Fruit fly (Drosophila melanogaster) whole organism, embryonic: ENCODE measurements around the gene CG33796.

Experiments
- Atf6 ChIP-seq: fragments of 200-800 bp; sonication (Bioruptor generic); IDR thresholded peaks from 2 replicates; pipeline ENCODE4 v1.3.6; 2022; ENCODE audit warnings: missing biosample characterization, missing genetic modification characterization
- CG10366 ChIP-seq: fragments of 200-800 bp; sonication (Bioruptor generic); IDR thresholded peaks from 2 replicates; pipeline ENCODE4 v1.3.6; 2022; ENCODE audit warnings: missing biosample characterization, missing genetic modification characterization
- CG11085 ChIP-seq: fragments of 200-800 bp; sonication (Bioruptor generic); IDR thresholded peaks from 2 replicates; pipeline ENCODE4 v1.3.6; 2022; ENCODE audit warnings: missing biosample characterization, missing genetic modification characterization
- CG11560 ChIP-seq: fragments of 200-800 bp; sonication (Bioruptor generic); IDR thresholded peaks from 3 replicates; pipeline ENCODE4 v1.3.6; 2022; ENCODE audit warnings: missing biosample characterization, missing genetic modification characterization
- CG12299 ChIP-seq: fragments of 200-800 bp; sonication (Bioruptor generic); optimal IDR thresholded peaks from 2 replicates; lab custom pipeline; 2018; ENCODE audit warnings: missing biosample characterization, mild to moderate bottlenecking, missing genetic modification characterization
- CG1233 ChIP-seq: fragments of 200-800 bp; sonication (Bioruptor generic); optimal IDR thresholded peaks from 4 replicates; lab custom pipeline; 2018; ENCODE audit warnings: missing biosample characterization, mild to moderate bottlenecking, missing genetic modification characterization
- CG12769 ChIP-seq: fragments of 200-800 bp; sonication (Bioruptor generic); optimal IDR thresholded peaks from 2 replicates; lab custom pipeline; 2019; ENCODE audit warnings: missing biosample characterization, mild to moderate bottlenecking, missing genetic modification characterization, moderate library complexity
- CG15073 ChIP-seq: fragments of 200-800 bp; sonication (Bioruptor generic); optimal IDR thresholded peaks from 2 replicates; lab custom pipeline; 2016; ENCODE audit warnings: missing biosample characterization, missing genetic modification characterization
- CG15269 ChIP-seq: fragments of 200-800 bp; sonication (Bioruptor generic); optimal IDR thresholded peaks from 2 replicates; lab custom pipeline; 2018; ENCODE audit warnings: missing biosample characterization, mild to moderate bottlenecking, missing genetic modification characterization, moderate library complexity
- CG1529 ChIP-seq: fragments of 200-800 bp; sonication (Bioruptor generic); optimal IDR thresholded peaks from 3 replicates; lab custom pipeline; 2018; ENCODE audit warnings: missing biosample characterization, missing genetic modification characterization
- CG17568 ChIP-seq: fragments of 200-800 bp; sonication (Bioruptor generic); optimal IDR thresholded peaks from 2 replicates; lab custom pipeline; 2018; ENCODE audit warnings: missing biosample characterization, mild to moderate bottlenecking, missing genetic modification characterization, moderate library complexity
- CG2120 ChIP-seq: fragments of 200-800 bp; sonication (Bioruptor generic); optimal IDR thresholded peaks from 3 replicates; lab custom pipeline; 2016; ENCODE audit warnings: missing biosample characterization, missing genetic modification characterization
- CG30431 ChIP-seq: fragments of 200-800 bp; sonication (Bioruptor generic); optimal IDR thresholded peaks from 2 replicates; lab custom pipeline; 2017; ENCODE audit warnings: missing biosample characterization, missing genetic modification characterization
- CG32772 ChIP-seq: fragments of 200-800 bp; sonication (Bioruptor generic); IDR thresholded peaks from 2 replicates; pipeline ENCODE4 v1.3.6; 2022; ENCODE audit warnings: missing biosample characterization, missing genetic modification characterization
- CG4617 ChIP-seq: fragments of 200-800 bp; sonication (Bioruptor generic); optimal IDR thresholded peaks from 3 replicates; lab custom pipeline; 2016; ENCODE audit warnings: missing biosample characterization, missing genetic modification characterization, borderline replicate concordance
- CG4854 ChIP-seq: fragments of 200-800 bp; sonication (Bioruptor generic); optimal IDR thresholded peaks from 2 replicates; lab custom pipeline; 2016; ENCODE audit warnings: missing biosample characterization, missing genetic modification characterization, inconsistent platforms
- Dad ChIP-seq: fragments of 200-800 bp; sonication (Bioruptor generic); optimal IDR thresholded peaks from 3 replicates; lab custom pipeline; 2016; ENCODE audit warnings: missing biosample characterization, missing genetic modification characterization
- Dek ChIP-seq: fragments of 200-800 bp; sonication (Bioruptor generic); optimal IDR thresholded peaks from 3 replicates; lab custom pipeline; 2019; ENCODE audit warnings: missing biosample characterization, mild to moderate bottlenecking, missing genetic modification characterization, moderate library complexity
- Dref ChIP-seq: fragments of 200-800 bp; sonication (Bioruptor generic); IDR thresholded peaks from 2 replicates; pipeline ENCODE4 v1.3.6; 2022; ENCODE audit warnings: missing biosample characterization, missing genetic modification characterization
- E2f1 ChIP-seq: fragments of 200-800 bp; sonication (Bioruptor generic); IDR thresholded peaks from 2 replicates; pipeline ENCODE4 v1.3.6; 2022; ENCODE audit warnings: missing biosample characterization, missing genetic modification characterization
- Hand ChIP-seq: fragments of 200-800 bp; sonication (Bioruptor generic); optimal IDR thresholded peaks from 2 replicates; lab custom pipeline; 2017; ENCODE audit warnings: mild to moderate bottlenecking, missing biosample characterization, missing genetic modification reagents, missing genetic modification characterization
- Hey ChIP-seq: fragments of 200-800 bp; sonication (Bioruptor generic); optimal IDR thresholded peaks from 3 replicates; lab custom pipeline; 2018; ENCODE audit warnings: missing biosample characterization, mild to moderate bottlenecking, missing genetic modification characterization
- Lhr ChIP-seq: fragments of 200-800 bp; sonication (Bioruptor generic); optimal IDR thresholded peaks from 3 replicates; lab custom pipeline; 2017; ENCODE audit warnings: mild to moderate bottlenecking, missing biosample characterization, missing genetic modification reagents, missing genetic modification characterization
- MTF-1 ChIP-seq: fragments of 200-800 bp; sonication (Bioruptor generic); optimal IDR thresholded peaks from 2 replicates; lab custom pipeline; 2018; ENCODE audit warnings: missing biosample characterization, mild to moderate bottlenecking, missing genetic modification characterization, borderline replicate concordance
- Mad ChIP-seq: fragments of 200-800 bp; sonication (Bioruptor generic); optimal IDR thresholded peaks from 2 replicates; lab custom pipeline; 2016; ENCODE audit warnings: missing biosample characterization, missing genetic modification characterization
- Mes4 ChIP-seq: fragments of 200-800 bp; sonication (Bioruptor generic); optimal IDR thresholded peaks from 2 replicates; lab custom pipeline; 2016; ENCODE audit warnings: missing biosample characterization, missing genetic modification characterization
- Nf-YC ChIP-seq: fragments of 200-800 bp; optimal IDR thresholded peaks from 3 replicates; lab custom pipeline; 2019; ENCODE audit warnings: missing biosample characterization, mild to moderate bottlenecking, missing genetic modification characterization, moderate library complexity
- Oaz ChIP-seq: fragments of 200-800 bp; sonication (Bioruptor generic); IDR thresholded peaks from 2 replicates; pipeline ENCODE4 v1.3.6; 2022; ENCODE audit warnings: missing biosample characterization, missing genetic modification characterization
- Sox102F ChIP-seq: fragments of 200-800 bp; sonication (Bioruptor generic); optimal IDR thresholded peaks from 2 replicates; lab custom pipeline; 2018; ENCODE audit warnings: missing biosample characterization, mild to moderate bottlenecking, missing genetic modification characterization, moderate library complexity
- Sry-β ChIP-seq: fragments of 200-800 bp; sonication (Bioruptor generic); optimal IDR thresholded peaks from 2 replicates; lab custom pipeline; 2018; ENCODE audit warnings: missing biosample characterization, mild to moderate bottlenecking, missing genetic modification characterization, moderate library complexity
- Usf ChIP-seq: fragments of 200-800 bp; sonication (Bioruptor generic); optimal IDR thresholded peaks from 2 replicates; lab custom pipeline; 2017; ENCODE audit warnings: missing genotype, missing biosample characterization, missing genetic modification characterization
- bigmax ChIP-seq: fragments of 200-800 bp; sonication (Bioruptor generic); optimal IDR thresholded peaks from 2 replicates; lab custom pipeline; 2018; ENCODE audit warnings: missing biosample characterization, mild to moderate bottlenecking, missing genetic modification characterization
- br ChIP-seq: fragments of >200 bp; optimal IDR thresholded peaks from 2 replicates; lab custom pipeline; 2017
- cas ChIP-seq: fragments of 200-800 bp; sonication (Bioruptor generic); IDR thresholded peaks from 2 replicates; pipeline ENCODE4 v1.3.6; 2022; ENCODE audit warnings: missing biosample characterization, missing genetic modification characterization
- cato ChIP-seq: fragments of 200-800 bp; sonication (Bioruptor generic); optimal IDR thresholded peaks from 2 replicates; lab custom pipeline; 2016; ENCODE audit warnings: missing biosample characterization, missing genetic modification characterization, borderline replicate concordance
- fd64A ChIP-seq: fragments of 200-800 bp; sonication (Bioruptor generic); optimal IDR thresholded peaks from 3 replicates; lab custom pipeline; 2018; ENCODE audit warnings: missing biosample characterization, mild to moderate bottlenecking, missing genetic modification characterization
- gfzf ChIP-seq: fragments of 200-800 bp; sonication (Bioruptor generic); optimal IDR thresholded peaks from 2 replicates; lab custom pipeline; 2016; ENCODE audit warnings: missing biosample characterization, mild to moderate bottlenecking, missing genetic modification characterization, moderate library complexity
- hb ChIP-seq: fragments of 200-800 bp; sonication (Bioruptor generic); IDR thresholded peaks from 3 replicates; pipeline ENCODE4 v1.3.6; 2022; ENCODE audit warnings: missing biosample characterization, missing genetic modification characterization; ENCODE audit not compliant: partially characterized antibody
- ind ChIP-seq: fragments of 200-800 bp; sonication (Bioruptor generic); optimal IDR thresholded peaks from 3 replicates; lab custom pipeline; 2016; ENCODE audit warnings: missing biosample characterization, missing genetic modification characterization
- lmd ChIP-seq: fragments of 200-800 bp; sonication (Bioruptor generic); IDR thresholded peaks from 2 replicates; pipeline ENCODE4 v1.3.6; 2022; ENCODE audit warnings: missing biosample characterization, missing genetic modification characterization
- luna ChIP-seq: fragments of 200-800 bp; sonication (Bioruptor generic); optimal IDR thresholded peaks from 2 replicates; lab custom pipeline; 2016; ENCODE audit warnings: missing biosample characterization, missing genetic modification characterization
- onecut ChIP-seq: fragments of 200-800 bp; sonication (Bioruptor generic); IDR thresholded peaks from 2 replicates; pipeline ENCODE4 v1.3.6; 2022; ENCODE audit warnings: missing biosample characterization, missing genetic modification characterization
- org-1 ChIP-seq: fragments of 200-800 bp; sonication (Bioruptor generic); optimal IDR thresholded peaks from 2 replicates; lab custom pipeline; 2017; ENCODE audit warnings: missing biosample characterization, missing genetic modification characterization
- pho ChIP-seq: fragments of 200-800 bp; sonication (Bioruptor generic); optimal IDR thresholded peaks from 2 replicates; lab custom pipeline; 2016; ENCODE audit warnings: missing biosample characterization, missing genetic modification characterization
- pros ChIP-seq: fragments of 200-800 bp; sonication (Bioruptor generic); optimal IDR thresholded peaks from 3 replicates; lab custom pipeline; 2019; ENCODE audit warnings: missing biosample characterization, mild to moderate bottlenecking, missing genetic modification characterization, moderate library complexity
- sens-2 ChIP-seq: fragments of 200-800 bp; sonication (Bioruptor generic); IDR thresholded peaks from 2 replicates; pipeline ENCODE4 v1.3.6; 2022; ENCODE audit warnings: missing biosample characterization, missing genetic modification characterization
- sna ChIP-seq: fragments of 200-800 bp; sonication (Bioruptor generic); IDR thresholded peaks from 2 replicates; pipeline ENCODE4 v1.3.6; 2022; ENCODE audit warnings: missing biosample characterization, missing genetic modification characterization; ENCODE audit not compliant: partially characterized antibody
- tll ChIP-seq, 2 experiments: fragments of 200-800 bp in 1 of 2; fragments of >200 bp in 1 of 2; sonication (Bioruptor generic) in 1 of 2; optimal IDR thresholded peaks; 2 replicates each; lab custom pipeline; 2017 to 2019; ENCODE audit warnings: missing biosample characterization in 2 of 2, missing genetic modification characterization in 2 of 2, mild to moderate bottlenecking in 1 of 2, moderate library complexity in 1 of 2
- vfl ChIP-seq: fragments of 200-800 bp; sonication (Bioruptor generic); optimal IDR thresholded peaks from 2 replicates; lab custom pipeline; 2016; ENCODE audit warnings: missing biosample characterization, missing genetic modification characterization
- zen ChIP-seq: fragments of 200-800 bp; sonication (Bioruptor generic); optimal IDR thresholded peaks from 3 replicates; lab custom pipeline; 2018; ENCODE audit warnings: missing biosample characterization, mild to moderate bottlenecking, missing genetic modification characterization, moderate library complexity

Gene CG33796

DNA sequence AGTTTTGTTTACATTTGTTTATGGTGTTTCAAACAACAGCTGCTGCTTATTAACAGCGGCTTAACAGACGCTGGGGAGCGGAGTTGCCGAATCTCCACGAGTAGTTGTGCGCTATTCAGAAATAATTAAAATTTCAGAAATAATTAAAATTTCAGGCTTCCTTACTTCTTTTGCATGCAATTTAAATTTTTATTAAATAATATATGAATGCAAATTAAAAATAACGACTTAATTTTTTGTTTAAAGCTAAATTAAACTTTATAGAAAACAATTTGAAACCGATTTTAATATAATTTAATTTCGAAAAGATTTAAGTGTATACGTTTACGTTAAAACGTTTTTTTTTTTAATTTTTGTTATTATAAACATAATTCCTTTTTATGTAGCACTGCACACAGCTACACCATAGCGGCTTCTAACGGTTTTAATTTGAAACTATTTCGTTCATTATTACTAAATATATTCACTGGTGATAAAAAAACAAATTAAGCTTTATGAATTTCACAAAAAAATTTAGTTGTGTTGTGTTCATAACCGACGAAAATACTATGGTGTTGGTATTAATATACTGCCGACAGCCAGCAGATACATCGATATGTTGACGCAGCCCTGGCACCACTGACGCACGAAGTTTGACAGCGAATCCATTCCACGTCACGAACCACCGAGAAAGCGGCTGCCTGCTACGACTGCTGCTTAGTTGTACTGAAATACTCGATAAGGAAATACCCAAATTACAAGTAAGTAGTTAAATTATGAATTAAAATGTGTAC, 40.7 kb downstream of the CG33796 start, which contains the start of gene SsRbeta (continued):
- TF ChIP-seq CG32772 (GFP tag; lab: Robert Waterston, UW), result peak; percentile 48; the same call in 1 of the 2 replicates
- TF ChIP-seq Sry-β (GFP tag; lab: Kevin White, UChicago), result peak; percentile 61
- no peak for TF ChIP-seq cato (GFP tag; lab: Kevin White, UChicago)
- no peak for TF ChIP-seq pros (GFP tag; lab: Kevin White, UChicago)
- TF ChIP-seq vfl, result no peak
- TF ChIP-seq Dek (tag; lab: Kevin White, UChicago), result no peak
- TF ChIP-seq br (lab: Kevin White, UChicago), result no peak
- no peak for TF ChIP-seq MTF-1 (GFP tag; lab: Kevin White, UChicago)
- TF ChIP-seq luna (GFP tag; lab: Kevin White, UChicago), result no peak
- TF ChIP-seq onecut, result no peak; the same call in 1 of the 2 replicates
- TF ChIP-seq ind (GFP tag; lab: Kevin White, UChicago), result no peak
- no peak for TF ChIP-seq CG30431 (GFP tag; lab: Kevin White, UChicago)
- TF ChIP-seq cas (GFP tag; lab: Robert Waterston, UW), result no peak
- TF ChIP-seq org-1 (GFP tag; lab: Kevin White, UChicago), result peak; percentile 1
- no peak for TF ChIP-seq pho
- TF ChIP-seq Oaz (GFP tag; lab: Robert Waterston, UW), result no peak
- TF ChIP-seq CG11560, result no peak
- no peak for TF ChIP-seq Hey (tag; lab: Kevin White, UChicago)
- TF ChIP-seq CG12769 (tag; lab: Kevin White, UChicago), result peak; percentile 44
- TF ChIP-seq Usf (GFP tag; lab: Kevin White, UChicago), result no peak
- no peak for TF ChIP-seq CG15073 (GFP tag; lab: Kevin White, UChicago)
- no peak for TF ChIP-seq CG4854
- peak; percentile 51 for TF ChIP-seq gfzf (GFP tag; lab: Kevin White, UChicago)
- no peak for TF ChIP-seq Atf6 (GFP tag; lab: Robert Waterston, UW)
- TF ChIP-seq Mes4 (GFP tag; lab: Kevin White, UChicago), result no peak
- peak; percentile 46 for TF ChIP-seq CG10366 (GFP tag; lab: Robert Waterston, UW)
- TF ChIP-seq Mad (GFP tag; lab: Kevin White, UChicago), result no peak
- TF ChIP-seq Nf-YC (tag; lab: Kevin White, UChicago), result no peak
- TF ChIP-seq CG4617 (GFP tag; lab: Kevin White, UChicago), result no peak
- peak; percentile 66 for TF ChIP-seq E2f1
- TF ChIP-seq lmd, result peak; percentile 4; the same call in 1 of the 2 replicates
- TF ChIP-seq bigmax (GFP tag; lab: Kevin White, UChicago), result peak; percentile 17
- TF ChIP-seq Dref (GFP tag; lab: Robert Waterston, UW), result peak; percentile 72
- no peak for TF ChIP-seq CG11085 (GFP tag; lab: Robert Waterston, UW)
- TF ChIP-seq CG1233, result no peak
- no peak for TF ChIP-seq CG12299 (tag; lab: Kevin White, UChicago)
- no peak for TF ChIP-seq Hand (GFP tag; lab: Kevin White, UChicago)
- TF ChIP-seq fd64A (GFP tag; lab: Kevin White, UChicago), result no peak
- TF ChIP-seq tll (GFP tag; optimal IDR thresholded peaks at IDR 0.05; lab: Kevin White, UChicago), result no peak
- TF ChIP-seq sens-2, result peak; percentile 42; the same call in 1 of the 2 replicates
- peak; percentile 51 for TF ChIP-seq sna (GFP tag; lab: Robert Waterston, UW)
- TF ChIP-seq CG15269, result peak; percentile 36
- peak; percentile 61; the same call in 1 of the 3 replicates for TF ChIP-seq hb (GFP tag; lab: Robert Waterston, UW)
- TF ChIP-seq Sox102F (GFP tag; lab: Kevin White, UChicago), result peak; percentile 51
- TF ChIP-seq Dad (GFP tag; lab: Kevin White, UChicago), result no peak
- no peak for TF ChIP-seq zen
- TF ChIP-seq CG2120, result no peak
- TF ChIP-seq Lhr, result peak; percentile 18
- TF ChIP-seq CG17568 (GFP tag; lab: Kevin White, UChicago), result no peak
- TF ChIP-seq CG1529 (GFP tag; lab: Kevin White, UChicago), result no peak
